Worm (Caenorhabditis elegans) whole organism, midembryonic: ENCODE results near the gene W10G11.3.

Source experiments
- T22C8.4 ChIP-seq: fragments of 200-800 bp; sonication (Bioruptor generic); IDR thresholded peaks from 2 replicates; pipeline ENCODE4 v1.3.6; 2022; ENCODE audit warnings: missing genetic modification characterization, missing compliant biosample characterization
- cog-1 ChIP-seq: sonication (generic microtip); optimal IDR thresholded peaks from 2 replicates; lab custom pipeline; 2016; ENCODE audit warnings: missing genetic modification characterization, missing compliant biosample characterization
- flt-1 ChIP-seq: fragments of 200-800 bp; sonication (Bioruptor generic); IDR thresholded peaks from 2 replicates; pipeline ENCODE4 v1.3.6; 2022; ENCODE audit warnings: missing genetic modification characterization, missing compliant biosample characterization
- klf-2 ChIP-seq: fragments of 200-800 bp; sonication (Bioruptor generic); conservative IDR thresholded peaks from 2 replicates; pipeline ENCODE4 v1.3.6; 2022; ENCODE audit warnings: missing genetic modification reagents, missing genetic modification characterization, missing compliant biosample characterization
- med-1 ChIP-seq: sonication (generic microtip); optimal IDR thresholded peaks from 2 replicates; lab custom pipeline; 2017; ENCODE audit warnings: missing genetic modification characterization, mild to moderate bottlenecking, missing compliant biosample characterization, antibody characterized with exemption, missing genetic modification reagents; ENCODE audit not compliant: insufficient read depth
- ref-1 ChIP-seq: fragments of 200-800 bp; sonication (Bioruptor generic); conservative IDR thresholded peaks from 2 replicates; pipeline ENCODE4 v1.3.6; 2022; ENCODE audit warnings: missing genetic modification reagents, missing genetic modification characterization, missing compliant biosample characterization
- tab-1 ChIP-seq: fragments of 200-800 bp; sonication (Bioruptor generic); IDR thresholded peaks from 2 replicates; pipeline ENCODE4 v1.3.6; 2022; ENCODE audit warnings: missing genetic modification characterization, missing compliant biosample characterization
- ztf-23 ChIP-seq: fragments of 200-800 bp; sonication (Bioruptor generic); IDR thresholded peaks from 2 replicates; pipeline ENCODE4 v1.3.6; 2022; ENCODE audit warnings: missing genetic modification reagents, missing genetic modification characterization, missing compliant biosample characterization
- ztf-29 ChIP-seq: fragments of 200-800 bp; sonication (Bioruptor generic); IDR thresholded peaks from 2 replicates; pipeline ENCODE4 v1.3.6; 2022; ENCODE audit warnings: missing genetic modification reagents, missing genetic modification characterization, missing compliant biosample characterization

W10G11.3 gene

ce11 chrII:3570927-3571538 lies 8.7 kb upstream of the W10G11.3 start, which contains the start of the genes clec-128 and clec-129:
Gene clec-128 (minus strand): TSS chrII:3571027.
Gene clec-129 (plus strand): TSS chrII:3571488.
- TF ChIP-seq flt-1 = no peak
- no peak for TF ChIP-seq med-1 (GFP tag; lab: Kevin White, UChicago)
- TF ChIP-seq ztf-23 (GFP tag; lab: Robert Waterston, UW) = no peak
- TF ChIP-seq ztf-29 (GFP tag; lab: Robert Waterston, UW) = no peak
- no peak for TF ChIP-seq cog-1 (tag; lab: Kevin White, UChicago)
- no peak for TF ChIP-seq tab-1 (GFP tag; lab: Robert Waterston, UW)
- TF ChIP-seq ref-1 = no peak
- no peak for TF ChIP-seq klf-2 (GFP tag; lab: Robert Waterston, UW)
- TF ChIP-seq T22C8.4 (GFP tag; lab: Robert Waterston, UW) = no peak

ce11 chrII:3569118-3569517 lies 6.8 kb upstream of the W10G11.3 start, which contains the start of gene clec-127:
Gene clec-127 (minus strand): TSS chrII:3569218.
- TF ChIP-seq ztf-23 (GFP tag; lab: Robert Waterston, UW) (no peak), tab-1 (GFP tag; lab: Robert Waterston, UW) (no peak)

ce11 chrII:3567576-3567975 lies 5.3 kb upstream of the W10G11.3 start:
- TF ChIP-seq ztf-23 (GFP tag; lab: Robert Waterston, UW) = peak; percentile 75; the same call in 1 of the 2 replicates
- peak; percentile 80 for TF ChIP-seq ztf-29 (GFP tag; lab: Robert Waterston, UW)
- TF ChIP-seq ref-1 = peak; percentile 70
- TF ChIP-seq tab-1 (GFP tag; lab: Robert Waterston, UW) = peak; percentile 77
- TF ChIP-seq klf-2 (GFP tag; lab: Robert Waterston, UW) = peak; percentile 64; the same call in 1 of the 2 replicates
- peak; percentile 91 for TF ChIP-seq flt-1
- peak; percentile 49; the same call in 1 of the 2 replicates for TF ChIP-seq T22C8.4 (GFP tag; lab: Robert Waterston, UW)

ce11 chrII:3567066-3567465 lies 4.7 kb upstream of the W10G11.3 start:
- TF ChIP-seq T22C8.4 (GFP tag; lab: Robert Waterston, UW) = no peak
- TF ChIP-seq flt-1 = no peak
- no peak for TF ChIP-seq ztf-29 (GFP tag; lab: Robert Waterston, UW)
- TF ChIP-seq klf-2 (GFP tag; lab: Robert Waterston, UW) = no peak
- no peak for TF ChIP-seq ref-1
- TF ChIP-seq cog-1 (tag; lab: Kevin White, UChicago) = no peak
- no peak for TF ChIP-seq med-1 (GFP tag; lab: Kevin White, UChicago)
- TF ChIP-seq tab-1 (GFP tag; lab: Robert Waterston, UW) = no peak
- no peak for TF ChIP-seq ztf-23 (GFP tag; lab: Robert Waterston, UW)

ce11 chrII:3561561-3561960 lies 758 bp downstream of the W10G11.3 start, which contains the start of gene W10G11.2:
Gene W10G11.2 (minus strand): TSS chrII:3561661.
- TF ChIP-seq ztf-29 (GFP tag; lab: Robert Waterston, UW) (no peak), ref-1 (no peak), ztf-23 (GFP tag; lab: Robert Waterston, UW) (no peak), flt-1 (no peak), T22C8.4 (GFP tag; lab: Robert Waterston, UW) (no peak), cog-1 (tag; lab: Kevin White, UChicago) (no peak), klf-2 (GFP tag; lab: Robert Waterston, UW) (no peak), med-1 (GFP tag; lab: Kevin White, UChicago) (no peak), tab-1 (GFP tag; lab: Robert Waterston, UW) (no peak)

ce11 chrII:3560592-3560991 lies 1.7 kb downstream of the W10G11.3 start, which contains the start of gene W10G11.1:
Gene W10G11.1 (minus strand): TSS chrII:3560692.
- no peak for TF ChIP-seq tab-1 (GFP tag; lab: Robert Waterston, UW)
- no peak for TF ChIP-seq med-1 (GFP tag; lab: Kevin White, UChicago)
- no peak for TF ChIP-seq ztf-23 (GFP tag; lab: Robert Waterston, UW)
- TF ChIP-seq cog-1 (tag; lab: Kevin White, UChicago) = no peak
- no peak for TF ChIP-seq T22C8.4 (GFP tag; lab: Robert Waterston, UW)
- TF ChIP-seq ztf-29 (GFP tag; lab: Robert Waterston, UW) = no peak
- no peak for TF ChIP-seq ref-1
- TF ChIP-seq klf-2 (GFP tag; lab: Robert Waterston, UW) = no peak
- TF ChIP-seq flt-1 = no peak

- TF ChIP-seq ztf-23 (GFP tag; lab: Robert Waterston, UW) (no peak), tab-1 (GFP tag; lab: Robert Waterston, UW) (no peak), flt-1 (no peak), T22C8.4 (GFP tag; lab: Robert Waterston, UW) (no peak), ztf-29 (GFP tag; lab: Robert Waterston, UW) (no peak), ref-1 (no peak), klf-2 (GFP tag; lab: Robert Waterston, UW) (no peak), cog-1 (tag; lab: Kevin White, UChicago) (no peak), med-1 (GFP tag; lab: Kevin White, UChicago) (no peak)
Measured at ce11 chrII:3557417-3557816, 4.9 kb downstream of the W10G11.3 start, which contains the start of gene lgc-45. Gene lgc-45 (plus strand): TSS chrII:3557472.

- TF ChIP-seq med-1 (GFP tag; lab: Kevin White, UChicago) (no peak), tab-1 (GFP tag; lab: Robert Waterston, UW) (no peak), T22C8.4 (GFP tag; lab: Robert Waterston, UW) (no peak), klf-2 (GFP tag; lab: Robert Waterston, UW) (no peak), ztf-29 (GFP tag; lab: Robert Waterston, UW) (no peak), ztf-23 (GFP tag; lab: Robert Waterston, UW) (no peak), cog-1 (tag; lab: Kevin White, UChicago) (no peak), flt-1 (no peak), ref-1 (no peak)
Measured at ce11 chrII:3556584-3556983, 5.7 kb downstream of the W10G11.3 start.

ce11 chrII:3555281-3555680 lies 7.0 kb downstream of the W10G11.3 start:
- TF ChIP-seq med-1 (GFP tag; lab: Kevin White, UChicago) (no peak), klf-2 (GFP tag; lab: Robert Waterston, UW) (no peak), cog-1 (tag; lab: Kevin White, UChicago) (no peak), tab-1 (GFP tag; lab: Robert Waterston, UW) (no peak)
